Worm (Caenorhabditis elegans): ENCODE measurements around the gene T19H12.15.

DNA sequence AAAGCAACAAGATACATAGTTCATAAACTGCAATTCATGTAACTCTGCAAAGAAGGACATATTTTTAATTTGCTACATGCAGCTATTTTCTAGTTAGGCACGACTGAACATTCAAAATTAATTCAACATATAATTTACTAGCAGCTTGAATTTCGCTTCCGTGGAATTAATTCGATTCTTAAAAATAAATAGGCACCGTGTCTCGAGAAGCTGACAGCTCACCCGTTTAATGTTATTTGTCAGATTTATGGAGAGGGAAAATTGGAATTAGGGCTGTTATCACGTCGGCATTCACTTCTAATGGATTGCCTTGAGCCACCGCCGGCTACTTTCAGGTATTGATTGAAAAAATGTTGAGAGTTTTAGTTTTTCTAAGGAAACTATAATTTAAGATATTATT lies 47.2 kb upstream of the T19H12.15 start, which contains the start of gene srh-21:
- TF ChIP-seq swsn-7 (tag; optimal IDR thresholded peaks at IDR 0.05), result no peak
- no peak for TF ChIP-seq ama-1 (optimal IDR thresholded peaks at IDR 0.05)
- TF ChIP-seq nhr-90 (tag; optimal IDR thresholded peaks at IDR 0.05; ENCODE audit: poor library complexity), result no peak
- no peak for TF ChIP-seq C04F5.9 (tag; optimal IDR thresholded peaks at IDR 0.05)
- no peak for TF ChIP-seq lin-13 (GFP tag; optimal IDR thresholded peaks at IDR 0.05)
- no peak for TF ChIP-seq pqm-1 (tag; optimal IDR thresholded peaks at IDR 0.05)
- no peak for TF ChIP-seq lin-15B (tag; optimal IDR thresholded peaks at IDR 0.05)
- TF ChIP-seq fos-1 (tag; optimal IDR thresholded peaks at IDR 0.05), result no peak
- no peak for TF ChIP-seq mep-1 (tag; optimal IDR thresholded peaks at IDR 0.05)
- TF ChIP-seq lin-14 (GFP tag; optimal IDR thresholded peaks at IDR 0.05), result no peak
- TF ChIP-seq nhr-12 (tag; optimal IDR thresholded peaks at IDR 0.05), result no peak
- no peak for TF ChIP-seq lin-39 (tag; optimal IDR thresholded peaks at IDR 0.05)

All from whole organism, L1 larva.